Fruit fly (Drosophila melanogaster) whole organism: ENCODE results near the gene Coa8.

ENCODE experiments used
- CG8478 ChIP-seq: fragments of >200 bp; optimal IDR thresholded peaks from 2 replicates; lab custom pipeline; 2018; ENCODE audit warnings: inconsistent platforms
- Dll ChIP-seq: fragments of >200 bp; optimal IDR thresholded peaks from 2 replicates; lab custom pipeline; 2017
- EcR ChIP-seq, 2 experiments: fragments of >200 bp; optimal IDR thresholded peaks; 2 replicates each; lab custom pipeline; 2017; ENCODE audit warnings: missing biosample characterization in 2 of 2, missing genetic modification characterization in 2 of 2, missing genetic modification reagents in 2 of 2
- pan ChIP-seq: fragments of >200 bp; optimal IDR thresholded peaks from 2 replicates; lab custom pipeline; 2017
- psq ChIP-seq: fragments of >200 bp; optimal IDR thresholded peaks from 2 replicates; lab custom pipeline; 2017
- usp ChIP-seq: fragments of >200 bp; optimal IDR thresholded peaks from 2 replicates; lab custom pipeline; 2017; ENCODE audit warnings: missing biosample characterization, missing genetic modification characterization, mixed read lengths

Gene Coa8

dm6 chrX:1909533-1909932 lies 29.5 kb downstream of the Coa8 start:
- TF ChIP-seq usp (GFP tag; lab: Kevin White, UChicago): no peak
- no peak for TF ChIP-seq EcR (GFP tag; optimal IDR thresholded peaks at IDR 0.05; lab: Kevin White, UChicago)
- TF ChIP-seq psq (lab: Kevin White, UChicago): no peak
- TF ChIP-seq pan (lab: Kevin White, UChicago): no peak
- TF ChIP-seq CG8478 (lab: Kevin White, UChicago): no peak

- TF ChIP-seq pan (lab: Kevin White, UChicago) (no peak), Dll (lab: Kevin White, UChicago) (peak; percentile 26)
Observed at dm6 chrX:1922765-1923501, 42.9 kb downstream of the Coa8 start, which contains the start of the genes eIF2Bepsilon and Ocrl. Gene eIF2Bepsilon (minus strand): TSS chrX:1922874. Gene Ocrl (plus strand): TSS chrX:1922981.

dm6 chrX:1927473-1928306 lies 47.6 kb downstream of the Coa8 start, which contains the start of gene CG11596:
Gene CG11596 (plus strand): TSS chrX:1927683.
- no peak for TF ChIP-seq pan (lab: Kevin White, UChicago)
- TF ChIP-seq psq (lab: Kevin White, UChicago): no peak
- no peak for TF ChIP-seq EcR (GFP tag; optimal IDR thresholded peaks at IDR 0.05; lab: Kevin White, UChicago)
- no peak for TF ChIP-seq usp (GFP tag; lab: Kevin White, UChicago)
- TF ChIP-seq Dll (lab: Kevin White, UChicago): no peak
- TF ChIP-seq CG8478 (lab: Kevin White, UChicago): no peak
